Fruit fly (Drosophila melanogaster): ENCODE results near the gene corn.

- TF ChIP-seq CG7101 (tag; optimal IDR thresholded peaks at IDR 0.05) (no peak), kay (GFP tag; ENCODE audit: borderline replicate concordance) (no peak), Mnt (GFP tag; optimal IDR thresholded peaks at IDR 0.05) (no peak), Crg-1 (GFP tag; optimal IDR thresholded peaks at IDR 0.05) (no peak)
Observed at dm6 chr3L:7156239-7156638, 634 bp downstream of the corn start.

All from whole organism, adult.